Fruit fly (Drosophila melanogaster): Measurements from ENCODE around the gene CG4995.

DNA sequence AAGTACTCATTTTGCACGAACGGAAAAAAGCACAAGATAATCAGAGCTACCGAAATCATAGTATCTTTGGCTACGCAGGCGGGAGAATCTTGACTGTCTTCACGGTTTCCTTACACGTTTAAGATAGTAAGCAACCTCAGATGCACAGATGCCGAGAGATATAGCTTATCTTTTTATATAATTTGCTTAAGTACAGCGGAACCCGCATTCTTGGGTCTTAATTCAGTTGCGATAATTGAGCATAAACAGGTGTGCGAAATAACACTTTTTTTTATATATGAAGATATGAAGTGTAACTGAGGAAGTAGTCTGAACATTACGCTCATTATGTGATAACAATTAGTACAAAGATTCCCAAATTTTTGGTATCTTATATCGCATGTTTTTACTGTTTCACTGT, 41.5 kb upstream of the CG4995 start, which contains the start of gene CG34043:
- TF ChIP-seq knrl (GFP tag; IDR thresholded peaks at IDR 0.05; ENCODE audit: partially characterized antibody) (no peak), Adf1 (GFP tag; IDR thresholded peaks at IDR 0.05) (no peak), kay (GFP tag; optimal IDR thresholded peaks at IDR 0.05) (no peak), fd102C (GFP tag; optimal IDR thresholded peaks at IDR 0.05) (no peak), trem (tag; optimal IDR thresholded peaks at IDR 0.05) (no peak), Doc2 (GFP tag; IDR thresholded peaks at IDR 0.05) (no peak), p53 (GFP tag; optimal IDR thresholded peaks at IDR 0.05) (no peak), CG43689 (GFP tag; IDR thresholded peaks at IDR 0.05) (no peak), sd (tag; optimal IDR thresholded peaks at IDR 0.05) (no peak), CG11085 (GFP tag; IDR thresholded peaks at IDR 0.05) (no peak), grau (tag; optimal IDR thresholded peaks at IDR 0.05) (no peak), ato (GFP tag; IDR thresholded peaks at IDR 0.05; ENCODE audit: partially characterized antibody) (no peak)
